Worm (Caenorhabditis elegans): ENCODE results near the gene Y67D8B.1.

Y67D8B.1 gene

DNA sequence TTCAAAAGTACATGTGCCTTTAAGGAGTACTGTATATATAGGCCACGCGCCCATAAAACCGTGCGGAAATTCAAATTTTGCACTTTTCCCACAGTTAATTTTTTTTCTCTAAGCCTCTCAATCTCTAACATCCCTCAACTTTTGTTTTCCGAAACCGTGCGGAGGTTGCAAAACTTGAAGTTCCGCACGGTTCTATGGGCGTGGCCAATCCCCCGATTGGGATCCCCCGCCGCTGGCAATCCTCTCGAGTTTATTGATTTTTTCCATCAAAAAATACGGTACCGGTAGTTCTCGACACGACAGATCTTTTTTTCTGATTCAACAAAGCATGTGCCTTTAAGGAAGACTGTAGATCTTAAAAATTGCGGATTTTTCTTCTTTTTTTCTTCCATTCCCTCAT lies 26.8 kb downstream of the Y67D8B.1 start, which contains the start of gene T23E1.3:
T23E1.3 (plus strand) TSS at position 301 of the 400 bp plus-strand sequence.
- TF ChIP-seq dve-1 (tag; optimal IDR thresholded peaks at IDR 0.05) (no peak), sdc-2 (tag; optimal IDR thresholded peaks at IDR 0.05) (no peak), lim-6 (tag; optimal IDR thresholded peaks at IDR 0.05) (no peak), ahr-1 (tag; optimal IDR thresholded peaks at IDR 0.05) (no peak), nhr-232 (tag; optimal IDR thresholded peaks at IDR 0.05) (no peak), madf-2 (tag; optimal IDR thresholded peaks at IDR 0.05) (no peak), syd-9 (tag; optimal IDR thresholded peaks at IDR 0.05) (no peak), sox-4 (tag; optimal IDR thresholded peaks at IDR 0.05) (no peak), sox-2 (GFP tag; IDR thresholded peaks at IDR 0.05) (no peak), ceh-34 (tag; optimal IDR thresholded peaks at IDR 0.05) (no peak), ceh-18 (tag; optimal IDR thresholded peaks at IDR 0.05) (no peak), pqm-1 (tag; optimal IDR thresholded peaks at IDR 0.05) (no peak)

DNA sequence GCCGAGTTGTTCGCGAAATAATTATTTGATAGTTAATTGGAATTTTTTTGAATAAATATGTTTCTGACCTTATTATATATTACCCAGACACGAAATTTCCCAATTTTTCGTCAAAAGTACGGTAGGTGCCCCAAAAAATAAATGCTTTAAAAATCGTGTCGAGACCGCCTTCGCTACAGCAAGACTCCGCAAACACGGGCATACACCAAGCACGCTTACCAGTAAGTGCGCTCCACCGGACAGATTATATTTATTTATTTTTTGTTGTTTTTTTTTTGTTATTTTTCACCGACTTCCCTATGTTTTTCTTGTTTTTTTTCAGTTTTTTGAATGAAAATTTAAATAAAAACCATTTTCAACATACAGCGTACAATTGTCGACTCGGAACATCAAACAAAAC lies 35.9 kb downstream of the Y67D8B.1 start:
- no peak for TF ChIP-seq ets-4 (tag; optimal IDR thresholded peaks at IDR 0.05)
- no peak for TF ChIP-seq ceh-2 (tag; optimal IDR thresholded peaks at IDR 0.05)
- no peak for TF ChIP-seq dve-1 (tag; optimal IDR thresholded peaks at IDR 0.05)
- TF ChIP-seq hlh-15 (tag; optimal IDR thresholded peaks at IDR 0.05) = no peak
- TF ChIP-seq ceh-45 (GFP tag; IDR thresholded peaks at IDR 0.05) = no peak
- no peak for TF ChIP-seq ceh-24 (tag; optimal IDR thresholded peaks at IDR 0.05)
- TF ChIP-seq ceh-18 (tag; optimal IDR thresholded peaks at IDR 0.05) = no peak
- no peak for TF ChIP-seq Y22D7AL.16 (tag; optimal IDR thresholded peaks at IDR 0.05)
- no peak for TF ChIP-seq gmeb-2 (tag; optimal IDR thresholded peaks at IDR 0.05)
- no peak for TF ChIP-seq pat-9 (tag; optimal IDR thresholded peaks at IDR 0.05)
- TF ChIP-seq ceh-31 (tag; optimal IDR thresholded peaks at IDR 0.05) = no peak
- no peak for TF ChIP-seq hlh-8 (tag; optimal IDR thresholded peaks at IDR 0.05)
- TF ChIP-seq che-1 (tag; optimal IDR thresholded peaks at IDR 0.05) = no peak
- no peak for TF ChIP-seq pha-4 (tag; optimal IDR thresholded peaks at IDR 0.05)
- TF ChIP-seq ahr-1 (tag; optimal IDR thresholded peaks at IDR 0.05) = no peak
- no peak for TF ChIP-seq sdc-2 (tag; optimal IDR thresholded peaks at IDR 0.05)
- no peak for TF ChIP-seq elt-4 (tag; optimal IDR thresholded peaks at IDR 0.05)
- TF ChIP-seq rnt-1 (tag; optimal IDR thresholded peaks at IDR 0.05) = no peak
- no peak for TF ChIP-seq C38D4.7 (GFP tag; optimal IDR thresholded peaks at IDR 0.05)

DNA sequence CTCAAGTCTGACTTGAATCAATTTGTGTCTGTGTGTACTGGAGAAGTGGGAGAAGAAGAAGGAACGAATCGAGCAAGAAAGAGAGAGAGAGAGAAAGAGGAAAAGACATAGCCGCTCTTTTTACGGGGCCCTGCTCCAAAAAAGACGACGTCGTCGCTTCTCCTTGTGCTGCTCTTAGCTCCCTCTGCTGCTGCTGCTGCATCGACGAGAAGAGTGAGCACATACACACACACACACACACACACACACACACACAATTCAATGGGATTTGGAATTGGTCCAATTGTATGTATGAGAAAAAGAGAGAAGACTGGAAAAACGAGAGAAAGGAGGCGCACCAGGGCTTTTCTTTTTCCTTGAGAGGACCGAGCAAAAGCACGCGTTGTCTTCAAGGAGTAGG lies 37.4 kb downstream of the Y67D8B.1 start:
- no peak for TF ChIP-seq eyg-1 (tag; optimal IDR thresholded peaks at IDR 0.05)
- peak; percentile 93 for TF ChIP-seq unc-42 (tag; optimal IDR thresholded peaks at IDR 0.05)
- TF ChIP-seq tbx-7 (tag; optimal IDR thresholded peaks at IDR 0.05) = no peak
- TF ChIP-seq C08G9.2 (tag; optimal IDR thresholded peaks at IDR 0.05) = no peak
- TF ChIP-seq fkh-6 (tag; optimal IDR thresholded peaks at IDR 0.05) = no peak
- no peak for TF ChIP-seq K09A11.1 (tag; optimal IDR thresholded peaks at IDR 0.05; ENCODE audit: insufficient read depth)
- no peak for TF ChIP-seq ceh-34 (tag; optimal IDR thresholded peaks at IDR 0.05)
- no peak for TF ChIP-seq zip-5 (tag; optimal IDR thresholded peaks at IDR 0.05)
- TF ChIP-seq pqm-1 (tag; optimal IDR thresholded peaks at IDR 0.05) = no peak
- no peak for TF ChIP-seq fax-1 (tag; optimal IDR thresholded peaks at IDR 0.05)
- TF ChIP-seq ceh-31 (tag; optimal IDR thresholded peaks at IDR 0.05) = peak; percentile 57
- no peak for TF ChIP-seq rnt-1 (tag; optimal IDR thresholded peaks at IDR 0.05)
- no peak for TF ChIP-seq K02D7.2 (tag; optimal IDR thresholded peaks at IDR 0.05)
- TF ChIP-seq mec-3 (tag; optimal IDR thresholded peaks at IDR 0.05; ENCODE audit: borderline replicate concordance) = no peak
- TF ChIP-seq npax-4 (tag; optimal IDR thresholded peaks at IDR 0.05) = no peak
- peak; percentile 49 for TF ChIP-seq ceh-14 (tag; optimal IDR thresholded peaks at IDR 0.05)
- no peak for TF ChIP-seq sox-4 (tag; optimal IDR thresholded peaks at IDR 0.05)
- TF ChIP-seq dmd-4 (tag; optimal IDR thresholded peaks at IDR 0.05; ENCODE audit: borderline replicate concordance) = no peak
- peak; percentile 53 for TF ChIP-seq ceh-18 (tag; optimal IDR thresholded peaks at IDR 0.05)
- no peak for TF ChIP-seq hlh-30 (tag; optimal IDR thresholded peaks at IDR 0.05; ENCODE audit: insufficient read depth)
- peak; percentile 17 for TF ChIP-seq che-1 (tag; optimal IDR thresholded peaks at IDR 0.05)
- no peak for TF ChIP-seq ceh-6 (GFP tag; optimal IDR thresholded peaks at IDR 0.05)
- no peak for TF ChIP-seq C38D4.7 (GFP tag; optimal IDR thresholded peaks at IDR 0.05)
- no peak for TF ChIP-seq ama-1 (optimal IDR thresholded peaks at IDR 0.05)
- TF ChIP-seq dve-1 (tag; optimal IDR thresholded peaks at IDR 0.05) = no peak
- TF ChIP-seq F13H6.1 (tag; optimal IDR thresholded peaks at IDR 0.05) = peak; percentile 1
- no peak for TF ChIP-seq nhr-232 (tag; optimal IDR thresholded peaks at IDR 0.05)
- no peak for TF ChIP-seq ceh-30 (tag; optimal IDR thresholded peaks at IDR 0.05)
- no peak for TF ChIP-seq elt-4 (tag; optimal IDR thresholded peaks at IDR 0.05)
- TF ChIP-seq ceh-2 (tag; optimal IDR thresholded peaks at IDR 0.05) = no peak
- TF ChIP-seq tbx-2 (tag; optimal IDR thresholded peaks at IDR 0.05) = peak; percentile 26
- no peak for TF ChIP-seq pat-9 (tag; optimal IDR thresholded peaks at IDR 0.05)
- no peak for TF ChIP-seq T23F11.4 (GFP tag; optimal IDR thresholded peaks at IDR 0.05)
- TF ChIP-seq ceh-45 (GFP tag; IDR thresholded peaks at IDR 0.05) = no peak
- TF ChIP-seq unc-86 (tag; optimal IDR thresholded peaks at IDR 0.05) = no peak
- no peak for TF ChIP-seq hlh-6 (tag; optimal IDR thresholded peaks at IDR 0.05)

Data from whole organism, late embryonic.